Fruit fly (Drosophila melanogaster) whole organism, embryonic: Measurements from ENCODE around the gene Polr3E.

ENCODE experiments used
- ATbp ChIP-seq: fragments of 200-800 bp; sonication (Bioruptor generic); optimal IDR thresholded peaks from 2 replicates; lab custom pipeline; 2017; ENCODE audit warnings: missing biosample characterization, mild to moderate bottlenecking, missing genetic modification characterization, missing genetic modification reagents
- Asciz ChIP-seq: fragments of 200-800 bp; sonication (Bioruptor generic); optimal IDR thresholded peaks from 2 replicates; lab custom pipeline; 2017; ENCODE audit warnings: missing biosample characterization, mild to moderate bottlenecking, missing genetic modification characterization, missing genetic modification reagents
- C15 ChIP-seq: fragments of 200-800 bp; sonication (Bioruptor generic); IDR thresholded peaks from 3 replicates; pipeline ENCODE4 v1.3.6; 2022; ENCODE audit warnings: missing biosample characterization, missing genetic modification characterization
- CG10543 ChIP-seq: fragments of 200-800 bp; sonication (Bioruptor generic); optimal IDR thresholded peaks from 3 replicates; lab custom pipeline; 2017; ENCODE audit warnings: missing biosample characterization, mild to moderate bottlenecking, missing genetic modification characterization, moderate library complexity
- CG12155 ChIP-seq: fragments of 200-800 bp; sonication (Bioruptor generic); optimal IDR thresholded peaks from 3 replicates; lab custom pipeline; 2016; ENCODE audit warnings: missing biosample characterization, missing genetic modification characterization
- CG13296 ChIP-seq: fragments of 200-800 bp; sonication (Bioruptor generic); optimal IDR thresholded peaks from 3 replicates; lab custom pipeline; 2018; ENCODE audit warnings: missing biosample characterization, mild to moderate bottlenecking, missing genetic modification characterization
- CG13624 ChIP-seq: fragments of 200-800 bp; sonication (Bioruptor generic); optimal IDR thresholded peaks from 2 replicates; lab custom pipeline; 2016; ENCODE audit warnings: missing biosample characterization, missing genetic modification characterization
- CG15479 ChIP-seq: fragments of 200-800 bp; sonication (Bioruptor generic); optimal IDR thresholded peaks from 3 replicates; lab custom pipeline; 2019; ENCODE audit warnings: missing biosample characterization, mild to moderate bottlenecking, missing genetic modification characterization, moderate library complexity
- CG16813 ChIP-seq: fragments of 200-800 bp; sonication (Bioruptor generic); IDR thresholded peaks from 3 replicates; pipeline ENCODE4 v1.3.6; 2022; ENCODE audit warnings: missing biosample characterization, missing genetic modification characterization; ENCODE audit not compliant: partially characterized antibody
- CG17361 ChIP-seq: fragments of 200-800 bp; sonication (Bioruptor generic); IDR thresholded peaks from 3 replicates; pipeline ENCODE4 v1.3.6; 2022; ENCODE audit warnings: missing biosample characterization, missing genetic modification characterization
- CG2202 ChIP-seq: fragments of 200-800 bp; sonication (Bioruptor generic); optimal IDR thresholded peaks from 2 replicates; lab custom pipeline; 2018; ENCODE audit warnings: missing biosample characterization, mild to moderate bottlenecking, missing genetic modification characterization
- CG2712 ChIP-seq: fragments of 200-800 bp; optimal IDR thresholded peaks from 3 replicates; lab custom pipeline; 2019; ENCODE audit warnings: missing biosample characterization, mild to moderate bottlenecking, missing genetic modification characterization, moderate library complexity
- CG30403 ChIP-seq: fragments of 200-800 bp; sonication (Bioruptor generic); optimal IDR thresholded peaks from 3 replicates; lab custom pipeline; 2016; ENCODE audit warnings: missing biosample characterization, missing genetic modification characterization
- CG33213 ChIP-seq: fragments of 200-800 bp; sonication (Bioruptor generic); optimal IDR thresholded peaks from 3 replicates; lab custom pipeline; 2016; ENCODE audit warnings: missing biosample characterization, missing genetic modification characterization
- CG4360 ChIP-seq: fragments of 200-800 bp; sonication (Bioruptor generic); IDR thresholded peaks from 2 replicates; pipeline ENCODE4 v1.3.6; 2022; ENCODE audit warnings: missing biosample characterization, missing genetic modification characterization
- CG6854 ChIP-seq: fragments of 200-800 bp; sonication (Bioruptor generic); optimal IDR thresholded peaks from 3 replicates; lab custom pipeline; 2017; ENCODE audit warnings: missing biosample characterization, mild to moderate bottlenecking, missing genetic modification characterization
- CG8290 ChIP-seq, 3 experiments: fragments of 200-800 bp; sonication (Bioruptor generic); optimal IDR thresholded peaks; 2 replicates each; lab custom pipeline; 2016 to 2019; ENCODE audit warnings: missing biosample characterization in 3 of 3, missing genetic modification characterization in 3 of 3, mild to moderate bottlenecking in 2 of 3, moderate library complexity in 1 of 3
- Drgx ChIP-seq: fragments of 200-800 bp; sonication (Bioruptor generic); IDR thresholded peaks from 2 replicates; pipeline ENCODE4 v1.3.6; 2022; ENCODE audit warnings: missing biosample characterization, missing genetic modification characterization
- Elba2 ChIP-seq: fragments of 200-800 bp; sonication (Bioruptor generic); optimal IDR thresholded peaks from 3 replicates; lab custom pipeline; 2016; ENCODE audit warnings: missing biosample characterization, missing genetic modification characterization
- Fer3 ChIP-seq: fragments of 200-800 bp; sonication (Bioruptor generic); optimal IDR thresholded peaks from 2 replicates; lab custom pipeline; 2018; ENCODE audit warnings: missing biosample characterization, mild to moderate bottlenecking, missing genetic modification characterization, moderate library complexity
- Gug ChIP-seq: fragments of 200-800 bp; sonication (Bioruptor generic); IDR thresholded peaks from 4 replicates; pipeline ENCODE4 v1.3.6; 2022; ENCODE audit warnings: missing biosample characterization, missing genetic modification characterization
- Lpt ChIP-seq: fragments of >200 bp; optimal IDR thresholded peaks from 2 replicates; lab custom pipeline; 2018; ENCODE audit warnings: missing biosample characterization, missing genetic modification characterization
- Sox100B ChIP-seq: fragments of 200-800 bp; sonication (Bioruptor generic); optimal IDR thresholded peaks from 3 replicates; lab custom pipeline; 2018; ENCODE audit warnings: missing biosample characterization, mild to moderate bottlenecking, missing genetic modification characterization
- Spps ChIP-seq: fragments of 200-800 bp; sonication (Bioruptor generic); optimal IDR thresholded peaks from 2 replicates; lab custom pipeline; 2018; ENCODE audit warnings: missing biosample characterization, mild to moderate bottlenecking, missing genetic modification characterization
- Usf ChIP-seq: fragments of 200-800 bp; sonication (Bioruptor generic); optimal IDR thresholded peaks from 2 replicates; lab custom pipeline; 2017; ENCODE audit warnings: missing genotype, missing biosample characterization, missing genetic modification characterization
- ab ChIP-seq: fragments of 200-800 bp; sonication (Bioruptor generic); optimal IDR thresholded peaks from 2 replicates; lab custom pipeline; 2016; ENCODE audit warnings: missing biosample characterization, missing genetic modification characterization
- amos ChIP-seq: fragments of 200-800 bp; sonication (Bioruptor generic); IDR thresholded peaks from 2 replicates; pipeline ENCODE4 v1.3.6; 2022; ENCODE audit warnings: missing biosample characterization, missing genetic modification characterization; ENCODE audit not compliant: partially characterized antibody
- ase ChIP-seq: fragments of 200-800 bp; sonication (Bioruptor generic); IDR thresholded peaks from 3 replicates; pipeline ENCODE4 v1.3.6; 2022; ENCODE audit warnings: missing biosample characterization, missing genetic modification characterization
- danr ChIP-seq: fragments of 200-800 bp; sonication (Bioruptor generic); IDR thresholded peaks from 2 replicates; pipeline ENCODE4 v1.3.6; 2022; ENCODE audit warnings: missing biosample characterization, missing genetic modification characterization
- esg ChIP-seq: fragments of 200-800 bp; sonication (Bioruptor generic); conservative IDR thresholded peaks from 2 replicates; pipeline ENCODE4 v1.3.6; 2022; ENCODE audit warnings: missing biosample characterization, missing genetic modification characterization
- hkb ChIP-seq, 2 experiments: fragments of 200-800 bp in 1 of 2; fragments of >200 bp in 1 of 2; sonication (Bioruptor generic) in 1 of 2; IDR thresholded peaks in 1 of 2; optimal IDR thresholded peaks in 1 of 2; 2 replicates each; pipeline versions ENCODE4 v1.3.6 to Lab custom; 2017 to 2022; ENCODE audit warnings: missing biosample characterization in 1 of 2, missing genetic modification characterization in 1 of 2
- hth ChIP-seq: fragments of >200 bp; optimal IDR thresholded peaks from 2 replicates; lab custom pipeline; 2017; ENCODE audit warnings: inconsistent platforms
- ind ChIP-seq: fragments of 200-800 bp; sonication (Bioruptor generic); optimal IDR thresholded peaks from 3 replicates; lab custom pipeline; 2016; ENCODE audit warnings: missing biosample characterization, missing genetic modification characterization
- klu ChIP-seq: fragments of 200-800 bp; sonication (Bioruptor generic); IDR thresholded peaks from 2 replicates; pipeline ENCODE4 v1.3.6; 2022; ENCODE audit warnings: missing biosample characterization, missing genetic modification characterization
- mam ChIP-seq: fragments of 200-800 bp; sonication (Bioruptor generic); optimal IDR thresholded peaks from 3 replicates; lab custom pipeline; 2016; ENCODE audit warnings: missing biosample characterization, missing genetic modification characterization
- mirr ChIP-seq: fragments of 200-800 bp; sonication (Bioruptor generic); optimal IDR thresholded peaks from 3 replicates; lab custom pipeline; 2018; ENCODE audit warnings: missing biosample characterization, mild to moderate bottlenecking, missing genetic modification characterization
- odd ChIP-seq: fragments of 200-800 bp; sonication (Bioruptor generic); optimal IDR thresholded peaks from 2 replicates; lab custom pipeline; 2017; ENCODE audit warnings: missing biosample characterization, mild to moderate bottlenecking, missing genetic modification characterization
- p53 ChIP-seq: fragments of 200-800 bp; sonication (Bioruptor generic); optimal IDR thresholded peaks from 2 replicates; lab custom pipeline; 2016; ENCODE audit warnings: missing biosample characterization, missing genetic modification characterization
- prd ChIP-seq, 3 experiments: fragments of >200 bp in 2 of 3; fragments of 200-800 bp in 1 of 3; sonication (Bioruptor generic) in 1 of 3; optimal IDR thresholded peaks in 2 of 3; IDR thresholded peaks in 1 of 3; 2 replicates in 2 of 3; 3 replicates in 1 of 3; pipeline versions ENCODE4 v1.3.6 to Lab custom; 2017 to 2022; ENCODE audit warnings: missing biosample characterization in 1 of 3, missing genetic modification characterization in 1 of 3
- run ChIP-seq: fragments of 200-800 bp; sonication (Bioruptor generic); optimal IDR thresholded peaks from 3 replicates; lab custom pipeline; 2018; ENCODE audit warnings: missing biosample characterization, mild to moderate bottlenecking, missing genetic modification characterization
- salm ChIP-seq: fragments of 200-800 bp; sonication (Bioruptor generic); optimal IDR thresholded peaks from 2 replicates; lab custom pipeline; 2018; ENCODE audit warnings: missing biosample characterization, mild to moderate bottlenecking, missing genetic modification characterization
- sd ChIP-seq: fragments of 200-800 bp; sonication (Bioruptor generic); optimal IDR thresholded peaks from 3 replicates; lab custom pipeline; 2018; ENCODE audit warnings: missing biosample characterization, mild to moderate bottlenecking, missing genetic modification characterization, moderate library complexity
- sna ChIP-seq: fragments of 200-800 bp; sonication (Bioruptor generic); IDR thresholded peaks from 2 replicates; pipeline ENCODE4 v1.3.6; 2022; ENCODE audit warnings: missing biosample characterization, missing genetic modification characterization; ENCODE audit not compliant: partially characterized antibody
- so ChIP-seq: fragments of 200-800 bp; sonication (Bioruptor generic); IDR thresholded peaks from 3 replicates; pipeline ENCODE4 v1.3.6; 2022; ENCODE audit warnings: missing biosample characterization, missing genetic modification characterization
- trem ChIP-seq: fragments of 200-800 bp; optimal IDR thresholded peaks from 3 replicates; lab custom pipeline; 2019; ENCODE audit warnings: missing biosample characterization, mild to moderate bottlenecking, missing genetic modification characterization, moderate library complexity
- wek ChIP-seq: fragments of 200-800 bp; sonication (Bioruptor generic); optimal IDR thresholded peaks from 3 replicates; lab custom pipeline; 2018; ENCODE audit warnings: missing biosample characterization, mild to moderate bottlenecking, missing genetic modification characterization, moderate library complexity
- zfh1 ChIP-seq: fragments of 200-800 bp; sonication (Bioruptor generic); IDR thresholded peaks from 3 replicates; pipeline ENCODE4 v1.3.6; 2022; ENCODE audit warnings: missing biosample characterization, missing genetic modification characterization
- zfh2 ChIP-seq: fragments of 200-800 bp; sonication (Bioruptor generic); optimal IDR thresholded peaks from 2 replicates; lab custom pipeline; 2016; ENCODE audit warnings: missing biosample characterization, missing genetic modification characterization

The Polr3E gene

dm6 chr3L:21060189-21061070, 28.8 kb downstream of the Polr3E start (continued):
- TF ChIP-seq CG17361 (GFP tag; lab: Robert Waterston, UW): peak; percentile 57; the same call in 2 of the 3 replicates
- no peak for TF ChIP-seq salm (tag; lab: Kevin White, UChicago)
- no peak for TF ChIP-seq CG10543 (GFP tag; lab: Kevin White, UChicago)
- TF ChIP-seq CG16813 (GFP tag; lab: Robert Waterston, UW): no peak
- TF ChIP-seq esg: no peak
- TF ChIP-seq danr (GFP tag; lab: Robert Waterston, UW): no peak
- TF ChIP-seq Usf (GFP tag; lab: Kevin White, UChicago): no peak
- TF ChIP-seq Lpt: no peak
- TF ChIP-seq klu (GFP tag; lab: Robert Waterston, UW): no peak
- no peak for TF ChIP-seq mam (GFP tag; lab: Kevin White, UChicago)
- TF ChIP-seq trem (tag; lab: Kevin White, UChicago): no peak
- TF ChIP-seq sd (tag; lab: Kevin White, UChicago): no peak
- no peak for TF ChIP-seq mirr (GFP tag; lab: Kevin White, UChicago)
- TF ChIP-seq CG33213 (GFP tag; lab: Kevin White, UChicago): no peak
- no peak for TF ChIP-seq zfh2 (GFP tag; lab: Kevin White, UChicago)
- TF ChIP-seq C15 (GFP tag; lab: Robert Waterston, UW): no peak
- no peak for TF ChIP-seq p53 (GFP tag; lab: Kevin White, UChicago)
- no peak for TF ChIP-seq run
- no peak for TF ChIP-seq hth (lab: Kevin White, UChicago)
- TF ChIP-seq Fer3 (tag; lab: Kevin White, UChicago): no peak
- no peak for TF ChIP-seq ase (GFP tag; lab: Robert Waterston, UW)
- no peak for TF ChIP-seq zfh1
- no peak for TF ChIP-seq CG8290 (GFP tag; optimal IDR thresholded peaks at IDR 0.05; lab: Kevin White, UChicago)
- no peak for TF ChIP-seq CG8290 (tag; optimal IDR thresholded peaks at IDR 0.05; lab: Kevin White, UChicago)
- TF ChIP-seq Drgx: no peak
- peak; percentile 0 for TF ChIP-seq CG2202
- no peak for TF ChIP-seq ATbp
- no peak for TF ChIP-seq CG13624
- peak; percentile 42 for TF ChIP-seq Asciz
- no peak for TF ChIP-seq CG6854 (GFP tag; lab: Kevin White, UChicago)
- TF ChIP-seq CG12155 (GFP tag; lab: Kevin White, UChicago): no peak
- TF ChIP-seq prd (optimal IDR thresholded peaks at IDR 0.05; lab: Kevin White, UChicago): no peak
- 0 out of 3 replicates have a peak, but pooled peaks have one; percentile 27 for TF ChIP-seq prd (GFP tag; IDR thresholded peaks at IDR 0.05; lab: Robert Waterston, UW)
- TF ChIP-seq ind (GFP tag; lab: Kevin White, UChicago): no peak
- no peak for TF ChIP-seq sna
- no peak for TF ChIP-seq wek (GFP tag; lab: Kevin White, UChicago)
- TF ChIP-seq so (GFP tag; lab: Robert Waterston, UW): no peak
- no peak for TF ChIP-seq Gug (GFP tag; lab: Robert Waterston, UW)
- TF ChIP-seq CG15479: no peak
- TF ChIP-seq Sox100B (GFP tag; lab: Kevin White, UChicago): no peak
- no peak for TF ChIP-seq CG13296
- TF ChIP-seq Elba2 (GFP tag; lab: Kevin White, UChicago): no peak
- no peak for TF ChIP-seq amos (GFP tag; lab: Robert Waterston, UW)
- TF ChIP-seq odd (GFP tag; lab: Kevin White, UChicago): no peak
- TF ChIP-seq Spps (tag; lab: Kevin White, UChicago): no peak
- TF ChIP-seq CG30403 (GFP tag; lab: Kevin White, UChicago): peak; percentile 23
- no peak for TF ChIP-seq ab (GFP tag; lab: Kevin White, UChicago)
- no peak for TF ChIP-seq hkb (optimal IDR thresholded peaks at IDR 0.05; lab: Kevin White, UChicago)
- TF ChIP-seq hkb (GFP tag; IDR thresholded peaks at IDR 0.05; lab: Robert Waterston, UW): peak; percentile 38; the same call in 1 of the 2 replicates
- no peak for TF ChIP-seq CG4360
- peak; percentile 54 for TF ChIP-seq CG2712
